Worm (Caenorhabditis elegans) whole organism, mixed stage, embryonic: Measurements from ENCODE around the gene abu-6.

ENCODE experiments used
- M03D4.4 ChIP-seq: sonication (generic microtip); optimal IDR thresholded peaks from 2 replicates; lab custom pipeline; 2017; ENCODE audit warnings: mild to moderate bottlenecking, missing genetic modification characterization, missing compliant biosample characterization
- blmp-1 ChIP-seq: fragments of 150-350 bp; optimal IDR thresholded peaks from 2 replicates; lab custom pipeline; 2014; ENCODE audit warnings: missing biosample characterization, missing genetic modification characterization
- ceh-39 ChIP-seq: fragments of 150-350 bp; optimal IDR thresholded peaks from 2 replicates; lab custom pipeline; 2014; ENCODE audit warnings: missing biosample characterization, missing genetic modification characterization
- ceh-43 ChIP-seq: fragments of 200-800 bp; sonication (Bioruptor generic); optimal IDR thresholded peaks from 2 replicates; lab custom pipeline; 2018; ENCODE audit warnings: mild to moderate bottlenecking, missing genetic modification characterization, moderate library complexity, missing compliant biosample characterization
- ceh-83 ChIP-seq: fragments of 200-800 bp; sonication (Bioruptor generic); optimal IDR thresholded peaks from 2 replicates; lab custom pipeline; 2018; ENCODE audit warnings: mild to moderate bottlenecking, missing genetic modification characterization, missing compliant biosample characterization
- ces-1 ChIP-seq: fragments of 150-350 bp; optimal IDR thresholded peaks from 2 replicates; lab custom pipeline; 2014; ENCODE audit warnings: missing biosample characterization, missing genetic modification reagents, missing genetic modification characterization
- cnd-1 ChIP-seq: fragments of 200-800 bp; sonication (Bioruptor generic); optimal IDR thresholded peaks from 2 replicates; lab custom pipeline; 2018; ENCODE audit warnings: mild to moderate bottlenecking, missing genetic modification characterization, missing compliant biosample characterization
- drap-1 ChIP-seq: fragments of 200-800 bp; sonication (Bioruptor generic); optimal IDR thresholded peaks from 3 replicates; lab custom pipeline; 2018; ENCODE audit warnings: mild to moderate bottlenecking, missing genetic modification characterization, missing compliant biosample characterization
- elt-1 ChIP-seq: sonication (generic microtip); optimal IDR thresholded peaks from 2 replicates; lab custom pipeline; 2017; ENCODE audit warnings: missing genetic modification characterization, mild to moderate bottlenecking, missing compliant biosample characterization, antibody characterized with exemption, moderate library complexity, borderline replicate concordance; ENCODE audit not compliant: insufficient read depth
- elt-3 ChIP-seq: fragments of 150-350 bp; optimal IDR thresholded peaks from 2 replicates; lab custom pipeline; 2014; ENCODE audit warnings: missing biosample characterization, missing genetic modification characterization
- flh-1 ChIP-seq: fragments of 200-800 bp; sonication (Bioruptor generic); optimal IDR thresholded peaks from 2 replicates; lab custom pipeline; 2018; ENCODE audit warnings: mild to moderate bottlenecking, missing genetic modification characterization, moderate library complexity, missing compliant biosample characterization
- ham-2 ChIP-seq: fragments of 200-800 bp; sonication (Bioruptor generic); optimal IDR thresholded peaks from 2 replicates; lab custom pipeline; 2018; ENCODE audit warnings: mild to moderate bottlenecking, missing genetic modification characterization, missing compliant biosample characterization
- lin-13 ChIP-seq: fragments of 150-350 bp; optimal IDR thresholded peaks from 2 replicates; lab custom pipeline; 2014; ENCODE audit warnings: missing biosample characterization, missing genetic modification characterization
- lin-32 ChIP-seq: fragments of 200-800 bp; sonication (Bioruptor generic); optimal IDR thresholded peaks from 2 replicates; lab custom pipeline; 2018; ENCODE audit warnings: mild to moderate bottlenecking, missing genetic modification characterization, missing compliant biosample characterization
- lsy-2 ChIP-seq: fragments of 150-350 bp; optimal IDR thresholded peaks from 2 replicates; lab custom pipeline; 2014; ENCODE audit warnings: missing biosample characterization, missing genetic modification characterization
- mab-5 ChIP-seq: fragments of 150-350 bp; optimal IDR thresholded peaks from 2 replicates; lab custom pipeline; 2014; ENCODE audit warnings: missing biosample characterization, missing genetic modification characterization
- mep-1 ChIP-seq: fragments of 150-350 bp; optimal IDR thresholded peaks from 2 replicates; lab custom pipeline; 2017; ENCODE audit warnings: missing biosample characterization, missing genetic modification reagents, missing genetic modification characterization, inconsistent platforms
- mls-2 ChIP-seq: sonication (generic microtip); optimal IDR thresholded peaks from 2 replicates; lab custom pipeline; 2016; ENCODE audit warnings: mild to moderate bottlenecking, missing genetic modification characterization, moderate library complexity, missing compliant biosample characterization
- nhr-12 ChIP-seq: fragments of 150-350 bp; optimal IDR thresholded peaks from 2 replicates; lab custom pipeline; 2014; ENCODE audit warnings: missing biosample characterization, missing genetic modification characterization
- nhr-2 ChIP-seq: fragments of 150-350 bp; optimal IDR thresholded peaks from 2 replicates; lab custom pipeline; 2014; ENCODE audit warnings: missing biosample characterization, missing genetic modification characterization
- nhr-237 ChIP-seq: fragments of 150-350 bp; optimal IDR thresholded peaks from 2 replicates; lab custom pipeline; 2014; ENCODE audit warnings: missing biosample characterization, missing genetic modification characterization
- nhr-28 ChIP-seq: fragments of 150-350 bp; optimal IDR thresholded peaks from 2 replicates; lab custom pipeline; 2014; ENCODE audit warnings: missing biosample characterization, missing genetic modification characterization
- nhr-76 ChIP-seq: sonication (generic microtip); optimal IDR thresholded peaks from 2 replicates; lab custom pipeline; 2017; ENCODE audit warnings: missing biosample characterization, missing genetic modification characterization
- pha-4 ChIP-seq: fragments of 150-350 bp; optimal IDR thresholded peaks from 2 replicates; lab custom pipeline; 2018; ENCODE audit warnings: missing biosample characterization, missing genetic modification reagents, missing genetic modification characterization
- sem-2 ChIP-seq: fragments of 200-800 bp; sonication (Bioruptor generic); optimal IDR thresholded peaks from 2 replicates; lab custom pipeline; 2018; ENCODE audit warnings: mild to moderate bottlenecking, missing genetic modification characterization, missing compliant biosample characterization
- snpc-4 ChIP-seq: fragments of 150-350 bp; optimal IDR thresholded peaks from 2 replicates; lab custom pipeline; 2014; ENCODE audit warnings: missing biosample characterization, missing genetic modification characterization
- sptf-1 ChIP-seq: sonication (generic microtip); optimal IDR thresholded peaks from 2 replicates; lab custom pipeline; 2017; ENCODE audit warnings: mild to moderate bottlenecking, missing genetic modification characterization, moderate library complexity, missing compliant biosample characterization
- tbx-8 ChIP-seq: fragments of 200-800 bp; sonication (Bioruptor generic); optimal IDR thresholded peaks from 2 replicates; lab custom pipeline; 2018; ENCODE audit warnings: mild to moderate bottlenecking, missing genetic modification characterization, moderate library complexity, missing compliant biosample characterization
- unc-120 ChIP-seq: sonication (generic microtip); optimal IDR thresholded peaks from 2 replicates; lab custom pipeline; 2017; ENCODE audit warnings: missing genetic modification characterization, missing compliant biosample characterization; ENCODE audit not compliant: poor library complexity, severe bottlenecking
- unc-39 ChIP-seq: fragments of 150-350 bp; optimal IDR thresholded peaks from 2 replicates; lab custom pipeline; 2014; ENCODE audit warnings: missing biosample characterization, missing genetic modification characterization
- unc-62 ChIP-seq: fragments of 150-350 bp; optimal IDR thresholded peaks from 2 replicates; lab custom pipeline; 2014; ENCODE audit warnings: missing biosample characterization, missing genetic modification reagents, missing genetic modification characterization
- zip-8 ChIP-seq: fragments of 150-350 bp; optimal IDR thresholded peaks from 2 replicates; lab custom pipeline; 2014; ENCODE audit warnings: missing biosample characterization, missing genetic modification characterization
- ztf-11 ChIP-seq: fragments of 150-350 bp; optimal IDR thresholded peaks from 2 replicates; lab custom pipeline; 2014; ENCODE audit warnings: missing biosample characterization, missing genetic modification characterization

Gene abu-6

ce11 chrV:5164682-5165081 is 3.0 kb upstream of the abu-6 start, which contains the start of gene abu-7:
Gene abu-7, minus strand, starts transcription at chrV:5164782.
- TF ChIP-seq unc-62 (GFP tag; lab: Kevin White, UChicago) (no peak), mls-2 (tag; lab: Kevin White, UChicago) (no peak), drap-1 (GFP tag; lab: Kevin White, UChicago) (no peak), nhr-12 (tag; lab: Kevin White, UChicago) (no peak), mab-5 (tag; lab: Kevin White, UChicago) (no peak), elt-3 (no peak), nhr-76 (tag; lab: Kevin White, UChicago) (no peak), tbx-8 (GFP tag; lab: Kevin White, UChicago) (no peak), ceh-39 (tag; lab: Kevin White, UChicago) (no peak), nhr-2 (tag; lab: Kevin White, UChicago) (no peak), nhr-237 (tag; lab: Kevin White, UChicago) (no peak), snpc-4 (tag; lab: Kevin White, UChicago) (no peak), cnd-1 (tag; lab: Kevin White, UChicago) (no peak), lin-32 (no peak), lsy-2 (tag; lab: Kevin White, UChicago) (no peak), lin-13 (tag; lab: Kevin White, UChicago) (no peak), flh-1 (no peak), nhr-28 (no peak), ceh-83 (GFP tag; lab: Kevin White, UChicago) (no peak), ces-1 (GFP tag; lab: Kevin White, UChicago) (no peak)

ce11 chrV:5158302-5158701 is 3.4 kb downstream of the abu-6 start, which contains the start of gene abu-15:
Gene abu-15, plus strand, starts transcription at chrV:5158602.
- TF ChIP-seq M03D4.4 (no peak), nhr-12 (tag; lab: Kevin White, UChicago) (no peak), tbx-8 (GFP tag; lab: Kevin White, UChicago) (no peak), ham-2 (GFP tag; lab: Kevin White, UChicago) (no peak), sem-2 (no peak), elt-1 (tag; lab: Kevin White, UChicago) (no peak), lin-13 (tag; lab: Kevin White, UChicago) (no peak), unc-120 (tag; lab: Kevin White, UChicago) (no peak), pha-4 (tag; lab: Kevin White, UChicago) (no peak), ceh-43 (GFP tag; lab: Kevin White, UChicago) (no peak), nhr-2 (tag; lab: Kevin White, UChicago) (no peak), ces-1 (GFP tag; lab: Kevin White, UChicago) (no peak), nhr-28 (no peak), unc-62 (GFP tag; lab: Kevin White, UChicago) (no peak), mep-1 (tag; lab: Kevin White, UChicago) (no peak), lin-32 (no peak), nhr-76 (tag; lab: Kevin White, UChicago) (no peak), ztf-11 (tag; lab: Kevin White, UChicago) (no peak), sptf-1 (tag; lab: Kevin White, UChicago) (no peak)

- no peak for TF ChIP-seq nhr-12 (tag; lab: Kevin White, UChicago)
These were observed 4.0 kb downstream of the abu-6 start, which contains the start of gene srx-39 for ce11 chrV:5157660-5158059. Gene srx-39, minus strand, starts transcription at chrV:5157760.

- TF ChIP-seq unc-39 (tag; lab: Kevin White, UChicago) (no peak), ceh-43 (GFP tag; lab: Kevin White, UChicago) (no peak), nhr-2 (tag; lab: Kevin White, UChicago) (no peak), blmp-1 (tag; lab: Kevin White, UChicago) (no peak), flh-1 (no peak), nhr-237 (tag; lab: Kevin White, UChicago) (no peak)
- TF ChIP-seq, all 35 proteins: peak for 0
These were observed 6.2 kb downstream of the abu-6 start, which contains the start of gene srx-38 for ce11 chrV:5155516-5155915. Gene srx-38, minus strand, starts transcription at chrV:5155616.

DNA sequence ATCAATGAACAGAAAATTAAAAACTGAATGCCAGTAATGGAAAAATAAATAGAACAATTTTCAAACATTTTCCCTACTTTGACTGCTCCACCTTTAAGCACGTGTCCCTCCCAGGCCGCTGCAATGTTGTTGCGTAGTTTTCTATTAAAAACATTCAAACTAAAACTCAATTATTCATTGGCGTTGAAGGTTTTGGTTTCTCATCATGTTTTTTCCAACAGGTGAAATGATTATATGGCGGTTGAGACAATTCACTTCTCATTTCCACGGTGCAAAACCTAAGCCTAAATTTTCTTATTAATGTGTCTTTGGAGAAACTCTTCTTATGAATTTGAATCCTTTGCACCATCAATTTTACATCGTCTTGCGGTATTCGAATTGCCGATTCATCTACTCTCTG is 10.8 kb downstream of the abu-6 start, which contains the start of gene srh-130:
Gene srh-130 (plus strand): TSS at position 301 of the 400 bp plus-strand sequence.
- TF ChIP-seq unc-120 (tag; lab: Kevin White, UChicago) (no peak), pha-4 (tag; lab: Kevin White, UChicago) (no peak), ztf-11 (tag; lab: Kevin White, UChicago) (no peak), mls-2 (tag; lab: Kevin White, UChicago) (no peak), sem-2 (no peak), nhr-12 (tag; lab: Kevin White, UChicago) (no peak), nhr-2 (tag; lab: Kevin White, UChicago) (no peak), snpc-4 (tag; lab: Kevin White, UChicago) (no peak), ces-1 (GFP tag; lab: Kevin White, UChicago) (no peak), M03D4.4 (no peak), zip-8 (tag; lab: Kevin White, UChicago) (no peak), ham-2 (GFP tag; lab: Kevin White, UChicago) (no peak), elt-3 (no peak), ceh-39 (tag; lab: Kevin White, UChicago) (no peak)
